Worm (Caenorhabditis elegans) whole organism, L1 larva: ENCODE measurements around the gene C50E3.15.

Experiments used
- C34B4.2 ChIP-seq: sonication (generic microtip); optimal IDR thresholded peaks from 2 replicates; lab custom pipeline; 2017; ENCODE audit warnings: mild to moderate bottlenecking, missing genetic modification characterization, missing compliant biosample characterization
- Y116A8C.19 ChIP-seq: sonication (generic microtip); optimal IDR thresholded peaks from 2 replicates; lab custom pipeline; 2016; ENCODE audit warnings: missing compliant biosample characterization, missing genetic modification characterization, borderline replicate concordance
- aly-2 ChIP-seq: fragments of 150-350 bp; optimal IDR thresholded peaks from 2 replicates; lab custom pipeline; 2014; ENCODE audit warnings: missing biosample characterization, missing genetic modification characterization
- ces-1 ChIP-seq: fragments of 150-350 bp; optimal IDR thresholded peaks from 2 replicates; lab custom pipeline; 2014; ENCODE audit warnings: missing biosample characterization, missing genetic modification reagents, missing genetic modification characterization
- dpl-1 ChIP-seq, 3 experiments: fragments of 150-350 bp in 2 of 3; sonication (generic microtip) in 1 of 3; optimal IDR thresholded peaks; 2 replicates each; lab custom pipeline; 2014 to 2017; ENCODE audit warnings: missing biosample characterization in 3 of 3, missing genetic modification characterization in 3 of 3, missing genetic modification reagents in 3 of 3
- efl-3 ChIP-seq: fragments of 200-800 bp; sonication (Bioruptor generic); optimal IDR thresholded peaks from 2 replicates; lab custom pipeline; 2018; ENCODE audit warnings: mild to moderate bottlenecking, missing genetic modification characterization, missing compliant biosample characterization
- egl-13 ChIP-seq: sonication (generic microtip); optimal IDR thresholded peaks from 2 replicates; lab custom pipeline; 2016; ENCODE audit warnings: missing genotype, missing genetic modification reagents, missing genetic modification characterization, missing compliant biosample characterization
- egl-27 ChIP-seq, 2 experiments: fragments of 150-350 bp in 1 of 2; sonication (generic microtip); optimal IDR thresholded peaks; 3 replicates each; lab custom pipeline; 2017 to 2018; ENCODE audit warnings: missing biosample characterization in 2 of 2, missing genetic modification characterization in 2 of 2, missing genetic modification reagents in 2 of 2
- ets-5 ChIP-seq: fragments of 200-800 bp; sonication (Bioruptor generic); IDR thresholded peaks from 2 replicates; pipeline ENCODE4 v1.3.6; 2022; ENCODE audit warnings: missing genetic modification characterization, missing compliant biosample characterization
- fkh-10 ChIP-seq: sonication (generic microtip); optimal IDR thresholded peaks from 2 replicates; lab custom pipeline; 2017; ENCODE audit warnings: missing biosample characterization, missing genetic modification reagents, missing genetic modification characterization
- fkh-8 ChIP-seq: sonication (generic microtip); optimal IDR thresholded peaks from 2 replicates; lab custom pipeline; 2016; ENCODE audit warnings: mild to moderate bottlenecking, missing genetic modification characterization, missing compliant biosample characterization
- fos-1 ChIP-seq: fragments of 150-350 bp; optimal IDR thresholded peaks from 2 replicates; lab custom pipeline; 2014; ENCODE audit warnings: missing biosample characterization, missing genetic modification characterization
- hlh-4 ChIP-seq: sonication (generic microtip); optimal IDR thresholded peaks from 2 replicates; lab custom pipeline; 2016; ENCODE audit warnings: mild to moderate bottlenecking, missing genetic modification characterization, missing compliant biosample characterization
- isw-1 ChIP-seq: fragments of 200-800 bp; sonication (Bioruptor generic); IDR thresholded peaks from 2 replicates; pipeline ENCODE4 v1.3.6; 2022; ENCODE audit warnings: missing genetic modification characterization, missing compliant biosample characterization
- lin-14 ChIP-seq: fragments of 200-800 bp; sonication (Bioruptor generic); optimal IDR thresholded peaks from 2 replicates; lab custom pipeline; 2018; ENCODE audit warnings: mild to moderate bottlenecking, missing genetic modification characterization, moderate library complexity, missing compliant biosample characterization
- lin-39 ChIP-seq: fragments of 150-350 bp; optimal IDR thresholded peaks from 2 replicates; lab custom pipeline; 2014; ENCODE audit warnings: missing biosample characterization, missing genetic modification reagents, missing genetic modification characterization
- mep-1 ChIP-seq: fragments of 150-350 bp; optimal IDR thresholded peaks from 2 replicates; lab custom pipeline; 2014; ENCODE audit warnings: missing biosample characterization, missing genetic modification characterization
- nhr-12 ChIP-seq: sonication (generic microtip); optimal IDR thresholded peaks from 2 replicates; lab custom pipeline; 2017; ENCODE audit warnings: missing biosample characterization, missing genetic modification characterization
- nhr-20 ChIP-seq: sonication (generic microtip); optimal IDR thresholded peaks from 2 replicates; lab custom pipeline; 2016; ENCODE audit warnings: mild to moderate bottlenecking, missing genetic modification characterization, missing compliant biosample characterization
- nhr-47 ChIP-seq: sonication (generic microtip); optimal IDR thresholded peaks from 2 replicates; lab custom pipeline; 2016; ENCODE audit warnings: mild to moderate bottlenecking, missing genetic modification characterization, moderate library complexity, missing compliant biosample characterization
- nhr-76 ChIP-seq: sonication (generic microtip); optimal IDR thresholded peaks from 2 replicates; lab custom pipeline; 2017; ENCODE audit warnings: missing biosample characterization, missing genetic modification characterization
- nhr-77 ChIP-seq: fragments of 150-350 bp; optimal IDR thresholded peaks from 2 replicates; lab custom pipeline; 2014; ENCODE audit warnings: missing biosample characterization, missing genetic modification characterization
- nhr-84 ChIP-seq: sonication (generic microtip); optimal IDR thresholded peaks from 2 replicates; lab custom pipeline; 2017; ENCODE audit warnings: missing biosample characterization, missing genetic modification characterization
- pax-3 ChIP-seq: fragments of 200-800 bp; sonication (Bioruptor generic); optimal IDR thresholded peaks from 2 replicates; lab custom pipeline; 2018; ENCODE audit warnings: mild to moderate bottlenecking, missing genetic modification characterization, moderate library complexity, missing compliant biosample characterization
- skn-1 ChIP-seq: fragments of 150-350 bp; optimal IDR thresholded peaks from 2 replicates; lab custom pipeline; 2014; ENCODE audit warnings: missing biosample characterization, missing genetic modification characterization
- snu-23 ChIP-seq: sonication (generic microtip); optimal IDR thresholded peaks from 2 replicates; lab custom pipeline; 2016; ENCODE audit warnings: missing genetic modification characterization, missing compliant biosample characterization
- sox-4 ChIP-seq: sonication (generic microtip); optimal IDR thresholded peaks from 2 replicates; lab custom pipeline; 2016; ENCODE audit warnings: missing genetic modification characterization, missing compliant biosample characterization
- sptf-1 ChIP-seq: fragments of 150-350 bp; optimal IDR thresholded peaks from 2 replicates; lab custom pipeline; 2014; ENCODE audit warnings: missing biosample characterization, missing genetic modification characterization
- sup-37 ChIP-seq: fragments of 200-800 bp; sonication (Bioruptor generic); optimal IDR thresholded peaks from 2 replicates; lab custom pipeline; 2018; ENCODE audit warnings: mild to moderate bottlenecking, missing genetic modification characterization, missing compliant biosample characterization
- unc-130 ChIP-seq: fragments of 150-350 bp; optimal IDR thresholded peaks from 2 replicates; lab custom pipeline; 2017; ENCODE audit warnings: missing biosample characterization, missing genetic modification characterization, inconsistent platforms
- unc-30 ChIP-seq: sonication (generic microtip); optimal IDR thresholded peaks from 2 replicates; lab custom pipeline; 2017; ENCODE audit warnings: missing biosample characterization, missing genetic modification characterization
- unc-86 ChIP-seq: sonication (generic microtip); optimal IDR thresholded peaks from 2 replicates; lab custom pipeline; 2016; ENCODE audit warnings: missing genetic modification characterization, missing compliant biosample characterization
- vab-15 ChIP-seq: sonication (generic microtip); optimal IDR thresholded peaks from 2 replicates; lab custom pipeline; 2017; ENCODE audit warnings: missing genotype, mild to moderate bottlenecking, missing genetic modification characterization, missing compliant biosample characterization
- ztf-4 ChIP-seq: fragments of 150-350 bp; optimal IDR thresholded peaks from 2 replicates; lab custom pipeline; 2014; ENCODE audit warnings: missing biosample characterization, missing genetic modification characterization

C50E3.15 gene

DNA sequence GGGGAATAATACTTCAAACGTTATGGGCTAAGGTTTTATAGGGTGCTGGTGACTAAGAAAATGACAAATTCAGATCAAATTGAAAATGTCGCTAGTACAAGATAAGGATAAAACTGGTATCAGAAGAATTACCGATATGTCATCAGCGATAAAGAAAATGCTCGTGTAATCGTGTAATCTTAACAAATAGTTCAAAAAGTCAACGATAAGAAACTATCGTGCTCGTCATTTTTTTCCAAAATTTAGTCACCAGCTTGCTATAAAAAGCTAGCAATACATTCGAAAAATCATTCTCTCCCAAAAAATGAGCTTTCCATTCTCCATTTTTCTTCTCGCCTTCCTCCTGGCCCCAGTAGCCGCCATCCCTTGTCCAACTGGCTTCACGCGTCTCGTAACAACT, 19.6 kb downstream of the C50E3.15 start, which contains the start of gene clec-45:
TSS of gene clec-45 (plus strand) at position 301 of the 400 bp plus-strand sequence.
- TF ChIP-seq ets-5 (GFP tag; lab: Robert Waterston, UW) (no peak), nhr-77 (tag; lab: Kevin White, UChicago) (no peak), efl-3 (GFP tag; lab: Kevin White, UChicago) (no peak), fkh-8 (tag; lab: Kevin White, UChicago) (no peak), unc-86 (tag; lab: Kevin White, UChicago) (no peak), egl-27 (tag; optimal IDR thresholded peaks at IDR 0.05; lab: Kevin White, UChicago) (no peak)

ce11 chrV:7639356-7639755, 21.1 kb downstream of the C50E3.15 start:
- TF ChIP-seq nhr-76 (no peak), nhr-47 (tag; lab: Kevin White, UChicago) (no peak), fos-1 (no peak), egl-13 (no peak), hlh-4 (tag; lab: Kevin White, UChicago) (no peak), nhr-84 (tag; lab: Kevin White, UChicago) (no peak), pax-3 (tag; lab: Kevin White, UChicago) (no peak), unc-130 (no peak), aly-2 (tag; lab: Kevin White, UChicago) (no peak), mep-1 (tag; lab: Kevin White, UChicago) (no peak), egl-27 (tag; optimal IDR thresholded peaks at IDR 0.05; lab: Kevin White, UChicago) (no peak)

ce11 chrV:7639787-7640186, 21.6 kb downstream of the C50E3.15 start, which contains the start of gene F07C4.10:
TSS of gene F07C4.10 (minus strand) at chrV:7639887.
- TF ChIP-seq vab-15 (tag; lab: Kevin White, UChicago) (no peak), nhr-76 (no peak), skn-1 (tag; lab: Kevin White, UChicago) (no peak), sox-4 (tag; lab: Kevin White, UChicago) (no peak), nhr-77 (tag; lab: Kevin White, UChicago) (no peak), nhr-12 (no peak)

DNA sequence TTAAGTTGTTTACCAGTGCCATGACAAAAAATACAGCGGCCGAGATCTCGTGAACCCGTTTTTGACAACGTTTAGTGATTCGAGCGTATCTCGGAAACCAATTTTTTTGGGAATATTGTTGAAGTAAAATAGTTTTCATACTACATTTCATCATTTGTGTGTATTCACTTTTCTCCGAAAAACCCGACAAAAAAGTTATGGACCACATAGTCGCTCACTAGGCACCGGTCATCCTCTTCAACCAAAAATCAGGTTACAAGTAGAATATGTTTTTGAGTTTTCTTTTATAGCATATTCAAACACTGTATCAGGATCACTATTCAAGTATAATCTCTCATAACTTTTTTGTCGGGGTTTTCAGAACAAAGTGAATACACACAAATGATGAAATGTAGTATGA, 23.5 kb downstream of the C50E3.15 start:
- no peak for TF ChIP-seq Y116A8C.19 (tag; lab: Kevin White, UChicago)
- TF ChIP-seq isw-1 (GFP tag; lab: Robert Waterston, UW), result no peak

ce11 chrV:7643416-7643815, 25.2 kb downstream of the C50E3.15 start, which contains the start of gene F07C4.11:
TSS of gene F07C4.11 (minus strand) at chrV:7643516.
- TF ChIP-seq sptf-1 (tag; lab: Kevin White, UChicago) (no peak), lin-39 (no peak), Y116A8C.19 (tag; lab: Kevin White, UChicago) (no peak)

- TF ChIP-seq C34B4.2 (tag; lab: Kevin White, UChicago) (no peak), ztf-4 (tag; lab: Kevin White, UChicago) (no peak), nhr-20 (no peak), snu-23 (GFP tag; lab: Kevin White, UChicago) (no peak), hlh-4 (tag; lab: Kevin White, UChicago) (no peak), fkh-10 (GFP tag; lab: Kevin White, UChicago) (no peak), nhr-76 (no peak), nhr-47 (tag; lab: Kevin White, UChicago) (no peak), nhr-12 (no peak), ces-1 (GFP tag; lab: Kevin White, UChicago) (no peak), sup-37 (no peak), sptf-1 (tag; lab: Kevin White, UChicago) (no peak), dpl-1 (GFP tag; optimal IDR thresholded peaks at IDR 0.05; lab: Kevin White, UChicago) (no peak), fos-1 (no peak), unc-30 (tag; lab: Kevin White, UChicago) (no peak), lin-14 (no peak)
These were observed 27.2 kb downstream of the C50E3.15 start, which contains the start of gene str-47 for ce11 chrV:7645454-7645853. TSS of gene str-47 (plus strand) at chrV:7645754.
